Fruit fly (Drosophila melanogaster): Measurements from ENCODE around the gene CG2186.

DNA sequence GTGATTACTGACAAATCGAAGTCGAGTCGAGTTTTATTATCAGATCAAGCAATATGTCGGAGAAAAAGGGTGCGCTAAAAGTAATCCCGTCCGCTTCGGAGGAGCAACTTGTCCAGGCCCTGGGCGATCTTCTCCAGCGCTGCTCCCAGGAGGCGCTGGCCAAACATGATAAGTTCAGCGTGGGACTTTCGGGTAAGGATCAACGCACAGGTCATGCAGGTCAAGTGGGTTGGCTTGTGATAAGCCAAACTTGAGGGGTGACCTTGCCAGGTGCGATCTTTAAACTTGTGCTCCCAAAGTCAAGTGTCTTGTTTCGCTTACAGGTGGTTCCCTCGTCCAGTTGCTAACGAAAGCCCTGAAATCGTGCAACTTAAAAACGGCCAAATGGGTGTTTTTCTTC is 10.0 kb upstream of the CG2186 start:
- TF ChIP-seq Blimp-1 (GFP tag; optimal IDR thresholded peaks at IDR 0.05) = no peak
- TF ChIP-seq net (GFP tag; optimal IDR thresholded peaks at IDR 0.05) = no peak
- no peak for TF ChIP-seq CG4318 (GFP tag; optimal IDR thresholded peaks at IDR 0.05)
- no peak for TF ChIP-seq Eip75B (GFP tag; optimal IDR thresholded peaks at IDR 0.05)
- no peak for TF ChIP-seq CG1621 (tag; optimal IDR thresholded peaks at IDR 0.05)
- no peak for TF ChIP-seq Smox (GFP tag; optimal IDR thresholded peaks at IDR 0.05)
- TF ChIP-seq CG31627 (GFP tag; optimal IDR thresholded peaks at IDR 0.05) = no peak
- no peak for TF ChIP-seq salr (GFP tag; optimal IDR thresholded peaks at IDR 0.05)
- no peak for TF ChIP-seq pdm3 (GFP tag; optimal IDR thresholded peaks at IDR 0.05)
- no peak for TF ChIP-seq CG11902 (GFP tag; optimal IDR thresholded peaks at IDR 0.05)
- no peak for TF ChIP-seq Ets21C (GFP tag; optimal IDR thresholded peaks at IDR 0.05)
- TF ChIP-seq CG6854 (GFP tag; optimal IDR thresholded peaks at IDR 0.05) = no peak
- no peak for TF ChIP-seq Hr38 (GFP tag; optimal IDR thresholded peaks at IDR 0.05)
- TF ChIP-seq Hr39 (GFP tag; optimal IDR thresholded peaks at IDR 0.05) = no peak

Data from whole organism, prepupa.